Worm (Caenorhabditis elegans) whole organism, L4 larva: ENCODE measurements around the gene Y48D7A.1.

Experiments
- F44E2.7 ChIP-seq: fragments of 200-800 bp; sonication (Bioruptor generic); IDR thresholded peaks from 2 replicates; pipeline ENCODE4 v2.1.2; 2022; ENCODE audit warnings: missing genetic modification characterization, missing compliant biosample characterization
- Y48G9A.11 ChIP-seq: fragments of 200-800 bp; sonication (Bioruptor generic); IDR thresholded peaks from 2 replicates; pipeline ENCODE4 v1.3.6; 2022; ENCODE audit warnings: missing genetic modification reagents, missing genetic modification characterization, missing compliant biosample characterization
- Y5F2A.4 ChIP-seq: fragments of 200-800 bp; sonication (Bioruptor generic); optimal IDR thresholded peaks from 2 replicates; lab custom pipeline; 2018; ENCODE audit warnings: mild to moderate bottlenecking, missing genetic modification characterization, missing compliant biosample characterization
- ZK546.5 ChIP-seq, 2 experiments: sonication (generic microtip); optimal IDR thresholded peaks; 2 replicates each; lab custom pipeline; 2017; ENCODE audit warnings: missing biosample characterization in 2 of 2, missing genetic modification characterization in 2 of 2
- daf-16 ChIP-seq, 3 experiments: sonication (generic microtip); optimal IDR thresholded peaks; 2 replicates each; lab custom pipeline; 2016 to 2017; ENCODE audit warnings: missing genetic modification characterization in 3 of 3, missing genetic modification reagents in 3 of 3, mild to moderate bottlenecking in 2 of 3, missing compliant biosample characterization in 2 of 3, missing biosample characterization in 1 of 3, moderate library complexity in 1 of 3
- dpl-1 ChIP-seq: fragments of 150-350 bp; optimal IDR thresholded peaks from 2 replicates; lab custom pipeline; 2014; ENCODE audit warnings: missing biosample characterization, missing genetic modification reagents, missing genetic modification characterization
- hif-1 ChIP-seq, 2 experiments: sonication (generic microtip); optimal IDR thresholded peaks; 2 replicates each; lab custom pipeline; 2016 to 2017; ENCODE audit warnings: missing compliant biosample characterization in 2 of 2, missing genetic modification characterization in 2 of 2, missing genetic modification reagents in 2 of 2, missing genotype in 2 of 2, mild to moderate bottlenecking in 1 of 2
- lin-15B ChIP-seq: fragments of 150-350 bp; sonication (generic microtip); optimal IDR thresholded peaks from 3 replicates; lab custom pipeline; 2014; ENCODE audit warnings: missing biosample characterization, missing genetic modification characterization
- lin-29 ChIP-seq: fragments of 200-800 bp; sonication (Bioruptor generic); IDR thresholded peaks from 2 replicates; pipeline ENCODE4 v1.3.6; 2022; ENCODE audit warnings: missing genetic modification reagents, missing genetic modification characterization, missing compliant biosample characterization
- madf-9 ChIP-seq: fragments of 200-800 bp; sonication (Bioruptor generic); conservative IDR thresholded peaks from 2 replicates; pipeline ENCODE4 v1.3.6; 2022; ENCODE audit warnings: missing genetic modification reagents, missing genetic modification characterization, missing compliant biosample characterization
- mdt-29 ChIP-seq: fragments of 200-800 bp; sonication (Bioruptor generic); IDR thresholded peaks from 2 replicates; pipeline ENCODE4 v1.3.6; 2022; ENCODE audit warnings: missing genetic modification reagents, missing genetic modification characterization, missing compliant biosample characterization
- nhr-41 ChIP-seq: fragments of 200-800 bp; sonication (Bioruptor generic); IDR thresholded peaks from 2 replicates; pipeline ENCODE4 v1.3.6; 2022; ENCODE audit warnings: missing genetic modification reagents, missing genetic modification characterization, missing compliant biosample characterization
- nhr-42 ChIP-seq: fragments of 200-800 bp; sonication (Bioruptor generic); IDR thresholded peaks from 2 replicates; pipeline ENCODE4 v1.3.6; 2022; ENCODE audit warnings: missing genetic modification characterization, missing compliant biosample characterization
- nhr-6 ChIP-seq: fragments of 150-350 bp; optimal IDR thresholded peaks from 2 replicates; lab custom pipeline; 2014; ENCODE audit warnings: missing biosample characterization, missing genetic modification characterization
- set-16 ChIP-seq: fragments of 200-800 bp; sonication (Bioruptor generic); IDR thresholded peaks from 2 replicates; pipeline ENCODE4 v1.3.6; 2022; ENCODE audit warnings: missing genetic modification reagents, missing genetic modification characterization, missing compliant biosample characterization
- snpc-1.2 ChIP-seq: fragments of 200-800 bp; sonication (Bioruptor generic); IDR thresholded peaks from 2 replicates; pipeline ENCODE4 v1.3.6; 2022; ENCODE audit warnings: missing genetic modification reagents, missing genetic modification characterization, missing compliant biosample characterization
- unc-130 ChIP-seq: sonication (generic microtip); optimal IDR thresholded peaks from 2 replicates; lab custom pipeline; 2016; ENCODE audit warnings: missing genetic modification reagents, missing genetic modification characterization, missing compliant biosample characterization
- unc-39 ChIP-seq: sonication (generic microtip); optimal IDR thresholded peaks from 2 replicates; lab custom pipeline; 2017; ENCODE audit warnings: missing biosample characterization, missing genetic modification characterization
- vab-7 ChIP-seq: fragments of 200-800 bp; sonication (Bioruptor generic); IDR thresholded peaks from 2 replicates; pipeline ENCODE4 v1.3.6; 2022; ENCODE audit warnings: missing genetic modification reagents, missing genetic modification characterization, missing compliant biosample characterization

Gene Y48D7A.1

ce11 chrX:3056098-3056497, 46.8 kb downstream of the Y48D7A.1 start:
- no peak for TF ChIP-seq Y48G9A.11 (GFP tag; lab: Robert Waterston, UW)
- no peak for TF ChIP-seq daf-16 (GFP tag; optimal IDR thresholded peaks at IDR 0.05; lab: Kevin White, UChicago)
- no peak for TF ChIP-seq daf-16 (tag; optimal IDR thresholded peaks at IDR 0.05; lab: Kevin White, UChicago)
- TF ChIP-seq Y5F2A.4: no peak
- TF ChIP-seq, all 104 proteins: peak for 0

ce11 chrX:3057656-3058055, 48.4 kb downstream of the Y48D7A.1 start:
- peak; percentile 46; the same call in 1 of the 2 replicates for TF ChIP-seq set-16 (GFP tag; lab: Robert Waterston, UW)
- TF ChIP-seq snpc-1.2: 0 out of 2 replicates have a peak, but pooled peaks have one; percentile 25
- no peak for TF ChIP-seq dpl-1 (GFP tag; lab: Kevin White, UChicago)

ce11 chrX:3059299-3059698, 50.0 kb downstream of the Y48D7A.1 start, which contains the start of gene rsef-1:
Gene rsef-1, minus strand, starts transcription at chrX:3059399.
- TF ChIP-seq madf-9 (GFP tag; lab: Robert Waterston, UW) (no peak), ZK546.5 (tag; optimal IDR thresholded peaks at IDR 0.05; lab: Kevin White, UChicago) (no peak), lin-15B (tag; lab: Kevin White, UChicago) (no peak), vab-7 (GFP tag; lab: Robert Waterston, UW) (no peak), unc-39 (tag; lab: Kevin White, UChicago) (no peak), F44E2.7 (no peak), lin-29 (GFP tag; lab: Robert Waterston, UW) (no peak), unc-130 (no peak), nhr-6 (no peak), hif-1 (tag; optimal IDR thresholded peaks at IDR 0.05; lab: Kevin White, UChicago) (no peak), mdt-29 (GFP tag; lab: Robert Waterston, UW) (no peak), nhr-42 (no peak), daf-16 (GFP tag; optimal IDR thresholded peaks at IDR 0.05; lab: Kevin White, UChicago) (no peak), daf-16 (tag; optimal IDR thresholded peaks at IDR 0.05; lab: Kevin White, UChicago) (no peak), nhr-41 (no peak)
